Worm (Caenorhabditis elegans) whole organism, late embryonic: Measurements from ENCODE around the gene madf-3.

Experiments used
- ceh-19 ChIP-seq: fragments of 200-800 bp; sonication (Bioruptor generic); optimal IDR thresholded peaks from 2 replicates; lab custom pipeline; 2018; ENCODE audit warnings: mild to moderate bottlenecking, missing genetic modification characterization, missing compliant biosample characterization
- ceh-34 ChIP-seq: sonication (generic microtip); optimal IDR thresholded peaks from 2 replicates; lab custom pipeline; 2016; ENCODE audit warnings: mild to moderate bottlenecking, missing genetic modification characterization, missing compliant biosample characterization
- elt-2 ChIP-seq: sonication (generic microtip); optimal IDR thresholded peaks from 2 replicates; lab custom pipeline; 2016; ENCODE audit warnings: missing genetic modification reagents, missing genetic modification characterization, missing compliant biosample characterization
- eyg-1 ChIP-seq: sonication (generic microtip); optimal IDR thresholded peaks from 2 replicates; lab custom pipeline; 2016; ENCODE audit warnings: missing genotype, missing genetic modification characterization, missing compliant biosample characterization
- fkh-10 ChIP-seq: fragments of 150-350 bp; optimal IDR thresholded peaks from 2 replicates; lab custom pipeline; 2014; ENCODE audit warnings: missing biosample characterization, missing genetic modification reagents, missing genetic modification characterization
- hlh-30 ChIP-seq: sonication (generic microtip); optimal IDR thresholded peaks from 2 replicates; lab custom pipeline; 2017; ENCODE audit warnings: antibody characterized with exemption, missing genetic modification characterization, missing compliant biosample characterization; ENCODE audit not compliant: insufficient read depth
- nfya-1 ChIP-seq: sonication (generic microtip); optimal IDR thresholded peaks from 2 replicates; lab custom pipeline; 2017; ENCODE audit warnings: missing genetic modification characterization, mild to moderate bottlenecking, missing compliant biosample characterization, antibody characterized with exemption, moderate library complexity
- nhr-11 ChIP-seq: fragments of 150-350 bp; optimal IDR thresholded peaks from 2 replicates; lab custom pipeline; 2014; ENCODE audit warnings: missing biosample characterization, missing genetic modification characterization
- pha-4 ChIP-seq: fragments of 150-350 bp; optimal IDR thresholded peaks from 2 replicates; lab custom pipeline; 2018; ENCODE audit warnings: missing biosample characterization, missing genetic modification reagents, missing genetic modification characterization
- sox-2 ChIP-seq: fragments of 200-800 bp; sonication (Bioruptor generic); IDR thresholded peaks from 2 replicates; pipeline ENCODE4 v1.3.6; 2022; ENCODE audit warnings: missing genetic modification reagents, missing genetic modification characterization, missing compliant biosample characterization
- tbx-2 ChIP-seq: sonication (generic microtip); optimal IDR thresholded peaks from 2 replicates; lab custom pipeline; 2016; ENCODE audit warnings: missing genetic modification characterization, missing compliant biosample characterization

ce11 chrII:4328716-4329115, 5.8 kb upstream of the madf-3 start, which contains the start of gene H20J04.4:
- TF ChIP-seq ceh-34, result no peak
- no peak for TF ChIP-seq eyg-1
- TF ChIP-seq sox-2 (GFP tag; lab: Robert Waterston, UW), result no peak
- TF ChIP-seq ceh-19 (GFP tag; lab: Kevin White, UChicago), result no peak
- no peak for TF ChIP-seq hlh-30
- TF ChIP-seq elt-2 (tag; lab: Kevin White, UChicago), result no peak
- no peak for TF ChIP-seq fkh-10 (GFP tag; lab: Kevin White, UChicago)
- no peak for TF ChIP-seq tbx-2 (tag; lab: Kevin White, UChicago)
- TF ChIP-seq nhr-11 (tag; lab: Kevin White, UChicago), result no peak
- TF ChIP-seq pha-4 (tag; lab: Kevin White, UChicago), result no peak
- no peak for TF ChIP-seq nfya-1 (tag; lab: Kevin White, UChicago)
